Fruit fly (Drosophila melanogaster) whole organism, embryonic: Measurements from ENCODE around the gene CG43295.

ENCODE experiments used
- CG10321 ChIP-seq: fragments of 200-800 bp; sonication (Bioruptor generic); IDR thresholded peaks from 2 replicates; pipeline ENCODE4 v1.3.6; 2022; ENCODE audit warnings: missing biosample characterization, missing genetic modification characterization
- CG10431 ChIP-seq: fragments of 200-800 bp; sonication (Bioruptor generic); optimal IDR thresholded peaks from 3 replicates; lab custom pipeline; 2018; ENCODE audit warnings: missing biosample characterization, mild to moderate bottlenecking, missing genetic modification characterization
- CG13624 ChIP-seq: fragments of 200-800 bp; sonication (Bioruptor generic); optimal IDR thresholded peaks from 2 replicates; lab custom pipeline; 2016; ENCODE audit warnings: missing biosample characterization, missing genetic modification characterization
- CG30431 ChIP-seq: fragments of 200-800 bp; sonication (Bioruptor generic); optimal IDR thresholded peaks from 2 replicates; lab custom pipeline; 2017; ENCODE audit warnings: missing biosample characterization, missing genetic modification characterization
- CG3726 ChIP-seq: fragments of 200-800 bp; sonication (Bioruptor generic); IDR thresholded peaks from 3 replicates; pipeline ENCODE4, ENCODE4 v1.3.6; 2022; ENCODE audit warnings: missing biosample characterization, missing genetic modification characterization
- CG7372 ChIP-seq: fragments of 200-800 bp; sonication (Bioruptor generic); IDR thresholded peaks from 2 replicates; pipeline ENCODE4 v1.3.6; 2022; ENCODE audit warnings: missing biosample characterization, missing genetic modification characterization
- CG9797 ChIP-seq: fragments of 200-800 bp; sonication (Bioruptor generic); optimal IDR thresholded peaks from 3 replicates; lab custom pipeline; 2018; ENCODE audit warnings: missing biosample characterization, mild to moderate bottlenecking, missing genetic modification characterization
- Drgx ChIP-seq: fragments of 200-800 bp; sonication (Bioruptor generic); IDR thresholded peaks from 2 replicates; pipeline ENCODE4 v1.3.6; 2022; ENCODE audit warnings: missing biosample characterization, missing genetic modification characterization
- Eip74EF ChIP-seq, 2 experiments: fragments of 200-800 bp in 1 of 2; fragments of >200 bp in 1 of 2; sonication (Bioruptor generic) in 1 of 2; optimal IDR thresholded peaks; 2 replicates each; lab custom pipeline; 2017 to 2019; ENCODE audit warnings: missing biosample characterization in 2 of 2, missing genetic modification characterization in 2 of 2, mild to moderate bottlenecking in 1 of 2, moderate library complexity in 1 of 2
- Med ChIP-seq: fragments of 200-800 bp; sonication (Bioruptor generic); peaks from one replicate; lab custom pipeline; 2016; ENCODE audit warnings: missing biosample characterization, missing genetic modification characterization, mild to moderate bottlenecking, inconsistent platforms, moderate library complexity
- Mes4 ChIP-seq: fragments of 200-800 bp; sonication (Bioruptor generic); optimal IDR thresholded peaks from 2 replicates; lab custom pipeline; 2016; ENCODE audit warnings: missing biosample characterization, missing genetic modification characterization
- PHDP ChIP-seq: fragments of 200-800 bp; sonication (Bioruptor generic); optimal IDR thresholded peaks from 3 replicates; lab custom pipeline; 2018; ENCODE audit warnings: missing biosample characterization, mild to moderate bottlenecking, missing genetic modification characterization, moderate library complexity
- Pdp1 ChIP-seq, 2 experiments: fragments of 200-800 bp; sonication (Bioruptor generic); optimal IDR thresholded peaks; 3 replicates each; lab custom pipeline; 2016; ENCODE audit warnings: missing biosample characterization in 2 of 2, missing genetic modification characterization in 2 of 2, mild to moderate bottlenecking in 1 of 2, moderate library complexity in 1 of 2
- Spps ChIP-seq: fragments of 200-800 bp; sonication (Bioruptor generic); optimal IDR thresholded peaks from 2 replicates; lab custom pipeline; 2018; ENCODE audit warnings: missing biosample characterization, mild to moderate bottlenecking, missing genetic modification characterization
- Sry-β ChIP-seq: fragments of 200-800 bp; sonication (Bioruptor generic); optimal IDR thresholded peaks from 2 replicates; lab custom pipeline; 2018; ENCODE audit warnings: missing biosample characterization, mild to moderate bottlenecking, missing genetic modification characterization, moderate library complexity
- Tbp ChIP-seq: fragments of >200 bp; optimal IDR thresholded peaks from 2 replicates; lab custom pipeline; 2018; ENCODE audit warnings: missing biosample characterization, missing genetic modification characterization
- bsh ChIP-seq, 2 experiments: fragments of 200-800 bp; sonication (Bioruptor generic); optimal IDR thresholded peaks; 2 replicates each; lab custom pipeline; 2017 to 2018; ENCODE audit warnings: mild to moderate bottlenecking in 2 of 2, missing biosample characterization in 2 of 2, missing genetic modification characterization in 2 of 2, moderate library complexity in 1 of 2
- cas ChIP-seq: fragments of 200-800 bp; sonication (Bioruptor generic); IDR thresholded peaks from 2 replicates; pipeline ENCODE4 v1.3.6; 2022; ENCODE audit warnings: missing biosample characterization, missing genetic modification characterization
- dysf ChIP-seq: fragments of 200-800 bp; sonication (Bioruptor generic); IDR thresholded peaks from 3 replicates; pipeline ENCODE4 v1.3.6; 2022; ENCODE audit warnings: missing biosample characterization, missing genetic modification characterization
- eve ChIP-seq, 2 experiments: fragments of >200 bp; optimal IDR thresholded peaks; 2 replicates each; lab custom pipeline; 2017; ENCODE audit warnings: missing biosample characterization in 2 of 2, missing genetic modification characterization in 2 of 2
- gem ChIP-seq: fragments of 200-800 bp; sonication (Bioruptor generic); optimal IDR thresholded peaks from 2 replicates; lab custom pipeline; 2019; ENCODE audit warnings: missing biosample characterization, mild to moderate bottlenecking, missing genetic modification characterization, moderate library complexity
- ham ChIP-seq: fragments of 200-800 bp; sonication (Bioruptor generic); IDR thresholded peaks from 2 replicates; pipeline ENCODE4 v1.3.6; 2022; ENCODE audit warnings: missing biosample characterization, missing genetic modification characterization
- hbn ChIP-seq: fragments of 200-800 bp; sonication (Bioruptor generic); IDR thresholded peaks from 2 replicates; pipeline ENCODE4 v1.3.6; 2022; ENCODE audit warnings: missing biosample characterization, missing genetic modification characterization; ENCODE audit not compliant: partially characterized antibody
- inv ChIP-seq: fragments of 200-800 bp; sonication (Bioruptor generic); IDR thresholded peaks from 2 replicates; pipeline ENCODE4 v1.3.6; 2022; ENCODE audit warnings: missing biosample characterization, missing genetic modification characterization; ENCODE audit not compliant: partially characterized antibody
- nom ChIP-seq: fragments of 200-800 bp; sonication (Bioruptor generic); optimal IDR thresholded peaks from 2 replicates; lab custom pipeline; 2017; ENCODE audit warnings: missing biosample characterization, missing genetic modification characterization, mild to moderate bottlenecking, moderate library complexity, missing genetic modification reagents
- onecut ChIP-seq: fragments of 200-800 bp; sonication (Bioruptor generic); IDR thresholded peaks from 2 replicates; pipeline ENCODE4 v1.3.6; 2022; ENCODE audit warnings: missing biosample characterization, missing genetic modification characterization
- pan ChIP-seq, 4 experiments: fragments of >200 bp in 3 of 4; fragments of 200-800 bp in 1 of 4; sonication (Bioruptor generic) in 1 of 4; optimal IDR thresholded peaks in 3 of 4; IDR thresholded peaks in 1 of 4; 2 replicates each; pipeline versions ENCODE4 v1.3.6 to Lab custom; 2017 to 2022; ENCODE audit warnings: missing biosample characterization in 2 of 4, missing genetic modification characterization in 2 of 4, mixed read lengths in 1 of 4
- pfk ChIP-seq: fragments of 200-800 bp; sonication (Bioruptor generic); optimal IDR thresholded peaks from 2 replicates; lab custom pipeline; 2018; ENCODE audit warnings: missing biosample characterization, mild to moderate bottlenecking, missing genetic modification characterization, moderate library complexity
- pita ChIP-seq: fragments of 200-800 bp; sonication (Bioruptor generic); optimal IDR thresholded peaks from 2 replicates; lab custom pipeline; 2017; ENCODE audit warnings: missing biosample characterization, mild to moderate bottlenecking, missing genetic modification characterization
- scrt ChIP-seq: fragments of 200-800 bp; sonication (Bioruptor generic); optimal IDR thresholded peaks from 2 replicates; lab custom pipeline; 2018; ENCODE audit warnings: missing biosample characterization, mild to moderate bottlenecking, missing genetic modification characterization, moderate library complexity
- sim ChIP-seq: fragments of 200-800 bp; sonication (Bioruptor generic); IDR thresholded peaks from 2 replicates; pipeline ENCODE4 v1.3.6; 2022; ENCODE audit warnings: missing biosample characterization, missing genetic modification characterization
- toy ChIP-seq: fragments of 200-800 bp; sonication (Bioruptor generic); IDR thresholded peaks from 2 replicates; pipeline ENCODE4 v1.3.6; 2022; ENCODE audit warnings: missing biosample characterization, missing genetic modification characterization
- unc-4 ChIP-seq: fragments of 200-800 bp; sonication (Bioruptor generic); IDR thresholded peaks from 2 replicates; pipeline ENCODE4 v1.3.6; 2022; ENCODE audit warnings: missing biosample characterization, missing genetic modification characterization; ENCODE audit not compliant: partially characterized antibody

CG43295 gene

dm6 chr3L:16153089-16153488 is 47.4 kb downstream of the CG43295 start:
- TF ChIP-seq inv (GFP tag; lab: Robert Waterston, UW): no peak
- TF ChIP-seq Tbp (GFP tag; lab: Kevin White, UChicago): no peak
- TF ChIP-seq dysf (GFP tag; lab: Robert Waterston, UW): no peak
- TF ChIP-seq sim (GFP tag; lab: Robert Waterston, UW): no peak
- TF ChIP-seq pita (GFP tag; lab: Kevin White, UChicago): no peak
- TF ChIP-seq scrt (GFP tag; lab: Kevin White, UChicago): no peak
- TF ChIP-seq gem: no peak
- TF ChIP-seq pfk (GFP tag; lab: Kevin White, UChicago): no peak
- no peak for TF ChIP-seq Eip74EF (GFP tag; optimal IDR thresholded peaks at IDR 0.05; lab: Kevin White, UChicago)
- peak; percentile 64 for TF ChIP-seq nom
- peak; percentile 54; the same call in 1 of the 2 replicates for TF ChIP-seq Drgx (GFP tag; lab: Robert Waterston, UW)
- TF ChIP-seq Mes4 (GFP tag; lab: Kevin White, UChicago): no peak
- TF ChIP-seq bsh (GFP tag; optimal IDR thresholded peaks at IDR 0.05; lab: Kevin White, UChicago): peak in 1 of 2 experiments; percentile 10
- no peak for TF ChIP-seq Spps (tag; lab: Kevin White, UChicago)
- TF ChIP-seq PHDP (tag; lab: Kevin White, UChicago): no peak
- no peak for TF ChIP-seq CG9797 (GFP tag; lab: Kevin White, UChicago)
- TF ChIP-seq hbn: no peak
- no peak for TF ChIP-seq cas (GFP tag; lab: Robert Waterston, UW)
- TF ChIP-seq CG30431 (GFP tag; lab: Kevin White, UChicago): no peak

dm6 chr3L:16153650-16154049 is 48.0 kb downstream of the CG43295 start:
- no peak for TF ChIP-seq Sry-β (GFP tag; lab: Kevin White, UChicago)
- TF ChIP-seq CG7372 (GFP tag; lab: Robert Waterston, UW): peak; percentile 74; the same call in 1 of the 2 replicates
- no peak for TF ChIP-seq toy (GFP tag; lab: Robert Waterston, UW)
- TF ChIP-seq ham (GFP tag; lab: Robert Waterston, UW): no peak
- TF ChIP-seq Pdp1 (GFP tag; optimal IDR thresholded peaks at IDR 0.05; lab: Kevin White, UChicago): peak in 1 of 2 experiments; percentile 1
- peak in 1 of 2 experiments; percentile 55 for TF ChIP-seq eve (GFP tag; optimal IDR thresholded peaks at IDR 0.05; lab: Kevin White, UChicago)
- TF ChIP-seq CG10431 (GFP tag; lab: Kevin White, UChicago): no peak
- TF ChIP-seq, all 482 proteins: peak for 3

- peak; percentile 40 for TF ChIP-seq Med (GFP tag; lab: Kevin White, UChicago)
- TF ChIP-seq onecut: peak; percentile 56
- TF ChIP-seq pan (optimal IDR thresholded peaks at IDR 0.05; lab: Kevin White, UChicago): no peak
- peak in 1 of 2 experiments; percentile 62 for TF ChIP-seq pan (GFP tag; optimal IDR thresholded peaks at IDR 0.05 in 1 of 2, IDR thresholded peaks at IDR 0.05 in 1 of 2)
- no peak for TF ChIP-seq CG3726 (GFP tag; lab: Robert Waterston, UW)
- TF ChIP-seq unc-4 (GFP tag; lab: Robert Waterston, UW): no peak
- no peak for TF ChIP-seq CG13624
- peak; percentile 52; the same call in 1 of the 2 replicates for TF ChIP-seq CG10321 (GFP tag; lab: Robert Waterston, UW)
These were observed 49.9 kb downstream of the CG43295 start for dm6 chr3L:16155547-16155946.
